Worm (Caenorhabditis elegans): ENCODE measurements around the gene C33D9.10.

DNA sequence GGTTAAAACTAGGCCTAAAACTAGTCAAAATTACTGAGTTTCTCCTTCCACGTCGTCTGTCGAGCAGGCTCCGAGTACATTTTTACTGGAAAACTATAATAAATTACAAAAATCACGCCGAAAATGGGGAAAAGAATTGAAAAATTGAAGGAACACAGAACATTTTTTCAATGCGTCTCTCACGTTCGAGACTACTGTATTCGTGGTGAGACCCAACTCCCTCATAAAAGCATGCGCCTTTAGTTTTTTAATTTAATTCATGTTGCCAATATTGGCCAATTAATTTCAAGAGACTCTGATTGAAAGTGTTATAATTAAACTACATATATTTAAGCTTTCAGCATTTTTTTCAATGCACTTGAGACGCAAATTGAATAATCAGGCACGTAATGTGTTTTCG is 33.8 kb downstream of the C33D9.10 start:
- TF ChIP-seq flt-1 (GFP tag; IDR thresholded peaks at IDR 0.05), result no peak
- TF ChIP-seq med-1 (GFP tag; optimal IDR thresholded peaks at IDR 0.05; ENCODE audit: insufficient read depth), result no peak
- no peak for TF ChIP-seq ztf-23 (GFP tag; IDR thresholded peaks at IDR 0.05)
- no peak for TF ChIP-seq klf-2 (GFP tag; conservative IDR thresholded peaks at IDR 0.05)
- TF ChIP-seq tab-1 (GFP tag; IDR thresholded peaks at IDR 0.05), result no peak
- no peak for TF ChIP-seq ztf-29 (GFP tag; IDR thresholded peaks at IDR 0.05)
- no peak for TF ChIP-seq ref-1 (GFP tag; conservative IDR thresholded peaks at IDR 0.05)
- TF ChIP-seq cog-1 (tag; optimal IDR thresholded peaks at IDR 0.05), result no peak
